Worm (Caenorhabditis elegans): ENCODE data around the gene gana-1.

Gene gana-1

DNA sequence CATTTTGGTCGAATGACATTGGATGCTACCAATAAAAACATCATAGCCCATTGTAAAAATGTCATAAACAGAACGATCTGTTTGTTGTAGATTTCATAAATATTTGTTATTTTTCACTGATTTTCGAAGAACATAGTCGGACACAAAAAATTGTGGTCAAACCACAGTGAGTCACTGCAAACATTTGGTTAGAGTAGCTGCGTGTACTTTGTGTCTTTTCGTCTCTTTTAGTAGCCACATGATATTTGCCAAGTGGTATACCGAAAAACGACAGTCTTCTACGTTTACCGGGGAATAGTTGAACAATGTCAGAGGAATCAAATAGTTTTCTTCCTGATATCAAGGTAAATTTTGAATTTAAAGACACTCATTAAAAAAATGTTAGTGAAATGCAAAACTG is 4.7 kb downstream of the gana-1 start, which contains the start of gene nhr-206 (continued):
- TF ChIP-seq nhr-6 (tag; optimal IDR thresholded peaks at IDR 0.05) (no peak), blmp-1 (tag; optimal IDR thresholded peaks at IDR 0.05; ENCODE audit: insufficient read depth) (no peak), nhr-10 (tag; optimal IDR thresholded peaks at IDR 0.05) (no peak)

DNA sequence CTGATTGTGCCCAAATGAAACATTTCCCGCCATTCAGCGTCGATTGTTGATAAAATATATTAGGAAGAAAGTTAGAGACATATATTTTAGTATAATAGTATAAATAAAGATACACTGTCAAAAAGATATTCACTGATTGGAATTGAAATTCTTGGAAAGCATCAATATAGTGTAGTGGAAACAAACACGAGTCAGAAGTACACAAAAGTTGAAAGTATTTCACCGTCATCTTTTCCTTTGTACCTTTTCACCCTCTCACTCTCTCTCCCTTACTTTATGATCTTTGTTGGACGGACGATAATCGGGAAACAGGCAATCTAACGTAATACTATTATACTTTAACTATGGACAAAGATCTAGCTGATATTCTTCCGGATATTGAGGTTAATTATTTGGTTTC is 7.0 kb downstream of the gana-1 start, which contains the start of gene nhr-208:
Gene nhr-208, plus strand, starts transcription at position 288 of the 400 bp plus-strand sequence.
- peak; percentile 11 for TF ChIP-seq sma-9 (GFP tag; optimal IDR thresholded peaks at IDR 0.05)
- no peak for TF ChIP-seq sma-9 (tag; optimal IDR thresholded peaks at IDR 0.05)
- peak; percentile 11 for TF ChIP-seq fos-1 (tag; optimal IDR thresholded peaks at IDR 0.05)
- TF ChIP-seq nhr-11 (tag; optimal IDR thresholded peaks at IDR 0.05) = no peak

DNA sequence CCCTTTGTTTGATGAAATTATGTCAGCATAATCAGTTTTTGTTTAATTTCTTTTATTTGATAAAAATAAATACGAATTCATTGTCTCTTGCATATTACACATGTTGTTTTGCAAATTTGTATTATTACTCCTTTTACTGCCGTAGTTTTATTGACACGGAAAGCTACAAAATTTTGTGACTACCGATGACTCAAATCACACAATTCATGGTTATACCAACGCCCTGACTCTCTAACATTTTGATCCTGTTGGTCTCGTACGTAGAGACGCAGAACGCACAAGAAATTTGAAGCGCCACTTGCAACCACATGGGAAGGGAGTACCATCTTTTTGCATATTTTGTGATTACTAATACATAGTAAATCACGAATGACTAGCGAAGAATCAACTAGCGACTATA is 8.8 kb downstream of the gana-1 start, which contains the start of gene nhr-207:
Gene nhr-207, plus strand, starts transcription at position 282 of the 400 bp plus-strand sequence.
- TF ChIP-seq lsy-2 (tag; optimal IDR thresholded peaks at IDR 0.05) (no peak), nhr-129 (tag; optimal IDR thresholded peaks at IDR 0.05) (peak; percentile 9), sma-9 (GFP tag; optimal IDR thresholded peaks at IDR 0.05) (peak; percentile 60), sma-9 (tag; optimal IDR thresholded peaks at IDR 0.05) (no peak), unc-55 (GFP tag; optimal IDR thresholded peaks at IDR 0.05) (no peak), fos-1 (tag; optimal IDR thresholded peaks at IDR 0.05) (peak; percentile 72), nhr-23 (tag; optimal IDR thresholded peaks at IDR 0.05) (no peak)

DNA sequence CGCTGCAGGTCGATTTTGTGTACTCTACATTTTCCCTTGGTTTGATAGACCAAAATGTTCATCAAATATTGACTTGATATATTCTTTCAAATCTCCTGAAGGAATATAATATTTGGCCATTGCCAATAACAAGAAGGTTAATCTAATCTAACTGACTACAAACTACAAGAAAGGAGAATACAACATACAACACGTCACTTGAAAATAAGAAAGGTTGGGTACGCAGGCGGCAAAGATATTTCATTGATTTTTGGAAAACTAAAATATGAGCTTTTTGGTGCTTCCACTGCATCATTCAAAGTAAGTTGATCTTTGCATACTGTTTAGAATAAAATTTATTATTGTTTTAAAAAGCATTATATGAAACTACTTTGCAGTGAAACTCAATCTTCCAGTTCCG is 11.1 kb downstream of the gana-1 start, which contains the start of gene nhr-209:
Gene nhr-209, plus strand, starts transcription at position 27 of the 400 bp plus-strand sequence.
- TF ChIP-seq lsy-2 (tag; optimal IDR thresholded peaks at IDR 0.05) (no peak), snpc-4 (tag; optimal IDR thresholded peaks at IDR 0.05) (no peak)

- TF ChIP-seq zag-1 (tag; optimal IDR thresholded peaks at IDR 0.05) (no peak), nhr-12 (tag; optimal IDR thresholded peaks at IDR 0.05) (no peak), nhr-21 (tag; optimal IDR thresholded peaks at IDR 0.05) (no peak), lin-39 (tag; optimal IDR thresholded peaks at IDR 0.05) (no peak), mdl-1 (tag; optimal IDR thresholded peaks at IDR 0.05) (no peak), nhr-10 (tag; optimal IDR thresholded peaks at IDR 0.05) (no peak), nhr-23 (tag; optimal IDR thresholded peaks at IDR 0.05) (no peak), mab-5 (tag; optimal IDR thresholded peaks at IDR 0.05) (no peak), lin-11 (tag; optimal IDR thresholded peaks at IDR 0.05) (no peak), sem-4 (tag; optimal IDR thresholded peaks at IDR 0.05) (no peak), nhr-6 (tag; optimal IDR thresholded peaks at IDR 0.05) (no peak), lin-13 (GFP tag; optimal IDR thresholded peaks at IDR 0.05) (no peak), alr-1 (tag; optimal IDR thresholded peaks at IDR 0.05) (no peak), nhr-77 (tag; optimal IDR thresholded peaks at IDR 0.05) (no peak), ceh-16 (tag; optimal IDR thresholded peaks at IDR 0.05) (no peak), ztf-1 (GFP tag; conservative IDR thresholded peaks at IDR 0.05) (no peak), ceh-82 (tag; optimal IDR thresholded peaks at IDR 0.05) (no peak), nhr-25 (tag; optimal IDR thresholded peaks at IDR 0.05) (peak; percentile 22), snpc-4 (tag; optimal IDR thresholded peaks at IDR 0.05) (no peak), sma-3 (GFP tag; optimal IDR thresholded peaks at IDR 0.05) (no peak), egl-27 (tag; optimal IDR thresholded peaks at IDR 0.05) (no peak), elt-3 (tag; optimal IDR thresholded peaks at IDR 0.05) (no peak), mbf-1 (tag; optimal IDR thresholded peaks at IDR 0.05) (no peak), R02D3.7 (tag; optimal IDR thresholded peaks at IDR 0.05) (no peak), unc-39 (tag; optimal IDR thresholded peaks at IDR 0.05) (no peak), crh-2 (tag; optimal IDR thresholded peaks at IDR 0.05) (peak; percentile 42), sma-9 (GFP tag; optimal IDR thresholded peaks at IDR 0.05) (peak; percentile 72), sma-9 (tag; optimal IDR thresholded peaks at IDR 0.05) (no peak), F13H6.1 (tag; optimal IDR thresholded peaks at IDR 0.05) (no peak), fos-1 (tag; optimal IDR thresholded peaks at IDR 0.05) (peak; percentile 23), ztf-4 (tag; optimal IDR thresholded peaks at IDR 0.05) (no peak), aly-2 (tag; optimal IDR thresholded peaks at IDR 0.05) (no peak), peb-1 (tag; optimal IDR thresholded peaks at IDR 0.05) (no peak), nhr-237 (tag; optimal IDR thresholded peaks at IDR 0.05) (no peak), unc-62 (GFP tag; optimal IDR thresholded peaks at IDR 0.05) (no peak), C34F6.9 (tag; optimal IDR thresholded peaks at IDR 0.05) (peak; percentile 65), dmd-4 (tag; optimal IDR thresholded peaks at IDR 0.05) (no peak), ZK546.5 (tag; optimal IDR thresholded peaks at IDR 0.05) (no peak), ztf-11 (tag; optimal IDR thresholded peaks at IDR 0.05) (no peak), unc-55 (GFP tag; optimal IDR thresholded peaks at IDR 0.05) (peak; percentile 74), nhr-129 (tag; optimal IDR thresholded peaks at IDR 0.05) (peak; percentile 25), nhr-11 (tag; optimal IDR thresholded peaks at IDR 0.05) (no peak), blmp-1 (tag; optimal IDR thresholded peaks at IDR 0.05; ENCODE audit: insufficient read depth) (no peak)
These were observed 13.8 kb downstream of the gana-1 start, which contains the start of gene nhr-154 for ce11 chrV:12100794-12101343. Gene nhr-154, plus strand, starts transcription at chrV:12101293.
